Worm (Caenorhabditis elegans) whole organism, L2 larva: ENCODE data around the gene C28C12.12.

Source experiments
- R02D3.7 ChIP-seq: fragments of 150-350 bp; optimal IDR thresholded peaks from 2 replicates; lab custom pipeline; 2014; ENCODE audit warnings: missing biosample characterization, missing genetic modification characterization
- ZK546.5 ChIP-seq: sonication (generic microtip); optimal IDR thresholded peaks from 2 replicates; lab custom pipeline; 2017; ENCODE audit warnings: missing biosample characterization, missing genetic modification characterization
- alr-1 ChIP-seq: fragments of 150-350 bp; optimal IDR thresholded peaks from 2 replicates; lab custom pipeline; 2014; ENCODE audit warnings: missing biosample characterization, missing genetic modification characterization
- blmp-1 ChIP-seq: sonication (generic microtip); optimal IDR thresholded peaks from 2 replicates; lab custom pipeline; 2017; ENCODE audit warnings: missing genetic modification characterization, mild to moderate bottlenecking, missing compliant biosample characterization, antibody characterized with exemption, moderate library complexity; ENCODE audit not compliant: insufficient read depth
- ceh-82 ChIP-seq: fragments of 150-350 bp; optimal IDR thresholded peaks from 2 replicates; lab custom pipeline; 2014; ENCODE audit warnings: missing biosample characterization, missing genetic modification characterization
- elt-3 ChIP-seq: sonication (generic microtip); optimal IDR thresholded peaks from 2 replicates; lab custom pipeline; 2017; ENCODE audit warnings: missing biosample characterization, missing genetic modification characterization
- lin-11 ChIP-seq: fragments of 150-350 bp; sonication (generic microtip); optimal IDR thresholded peaks from 2 replicates; lab custom pipeline; 2014; ENCODE audit warnings: missing biosample characterization, missing genetic modification characterization, inconsistent platforms, mixed read lengths
- nhr-12 ChIP-seq: fragments of 150-350 bp; optimal IDR thresholded peaks from 2 replicates; lab custom pipeline; 2014; ENCODE audit warnings: missing biosample characterization, missing genetic modification characterization

ce11 chrIV:8542272-8542671, 46.1 kb upstream of the C28C12.12 start:
- TF ChIP-seq nhr-12 (tag; lab: Kevin White, UChicago) (no peak), ceh-82 (tag; lab: Kevin White, UChicago) (no peak), R02D3.7 (tag; lab: Kevin White, UChicago) (no peak), lin-11 (tag; lab: Kevin White, UChicago) (no peak), ZK546.5 (no peak), alr-1 (tag; lab: Kevin White, UChicago) (no peak), blmp-1 (tag; lab: Kevin White, UChicago) (no peak), elt-3 (tag; lab: Kevin White, UChicago) (no peak)
